Worm (Caenorhabditis elegans) whole organism, L4/young adult: ENCODE measurements around the gene phat-6.

Source experiments
- W03F9.2 ChIP-seq: fragments of 150-350 bp; optimal IDR thresholded peaks from 2 replicates; lab custom pipeline; 2014; ENCODE audit warnings: missing biosample characterization, missing genetic modification characterization
- him-1 ChIP-seq: sonication (generic microtip); optimal IDR thresholded peaks from 2 replicates; lab custom pipeline; 2016; ENCODE audit warnings: missing genotype, missing genetic modification reagents, missing genetic modification characterization, missing compliant biosample characterization

DNA sequence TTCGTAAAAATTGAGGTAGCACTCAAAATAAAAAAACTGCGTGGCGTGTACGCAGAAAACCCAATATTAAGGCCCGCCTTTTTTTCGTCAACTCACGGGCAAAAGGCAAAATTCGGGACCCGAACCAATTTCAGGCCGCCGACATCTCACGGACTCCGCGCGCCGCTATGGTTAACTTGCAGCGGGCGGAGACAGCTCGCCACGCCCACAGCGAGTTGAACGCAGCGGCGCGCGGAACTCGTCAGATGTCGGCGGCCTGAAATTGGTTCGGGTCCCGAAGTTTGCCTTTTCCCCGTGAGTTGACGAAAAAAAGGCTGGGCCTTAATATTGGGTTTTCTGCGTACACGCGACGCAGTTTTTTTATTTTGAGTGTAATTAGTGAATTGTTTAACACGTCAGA is 26.9 kb upstream of the phat-6 start:
- TF ChIP-seq him-1 (tag; lab: Kevin White, UChicago) = no peak
- no peak for TF ChIP-seq W03F9.2 (tag; lab: Kevin White, UChicago)
